Worm (Caenorhabditis elegans) whole organism, L4 larva: ENCODE results near the gene mml-1.
A peak's percentile ranks its signal among the peaks of the same experiment; 100 is the strongest.

Experiments used
- F10B5.3 ChIP-seq: sonication (generic microtip); optimal IDR thresholded peaks from 2 replicates; lab custom pipeline; 2016; ENCODE audit warnings: mild to moderate bottlenecking, missing genetic modification characterization, missing compliant biosample characterization
- F49E8.2 ChIP-seq: sonication (generic microtip); optimal IDR thresholded peaks from 2 replicates; lab custom pipeline; 2016; ENCODE audit warnings: missing compliant biosample characterization, mild to moderate bottlenecking, missing genetic modification characterization, borderline replicate concordance
- R02D3.7 ChIP-seq: fragments of 150-350 bp; sonication (generic microtip); optimal IDR thresholded peaks from 3 replicates; lab custom pipeline; 2014; ENCODE audit warnings: missing biosample characterization, missing genetic modification characterization
- T20F7.1 ChIP-seq: fragments of 200-800 bp; sonication (Bioruptor generic); optimal IDR thresholded peaks from 2 replicates; lab custom pipeline; 2018; ENCODE audit warnings: mild to moderate bottlenecking, missing genetic modification characterization, missing compliant biosample characterization
- Y48G9A.11 ChIP-seq: fragments of 200-800 bp; sonication (Bioruptor generic); IDR thresholded peaks from 2 replicates; pipeline ENCODE4 v1.3.6; 2022; ENCODE audit warnings: missing genetic modification reagents, missing genetic modification characterization, missing compliant biosample characterization
- ZK546.5 ChIP-seq, 2 experiments: sonication (generic microtip); optimal IDR thresholded peaks; 2 replicates each; lab custom pipeline; 2017; ENCODE audit warnings: missing biosample characterization in 2 of 2, missing genetic modification characterization in 2 of 2
- aly-2 ChIP-seq: sonication (generic microtip); optimal IDR thresholded peaks from 2 replicates; lab custom pipeline; 2018; ENCODE audit warnings: missing biosample characterization, missing genetic modification characterization
- ama-1 ChIP-seq: fragments of 150-350 bp; optimal IDR thresholded peaks from 2 replicates; lab custom pipeline; 2014; ENCODE audit warnings: inconsistent platforms, mixed read lengths
- arid-1 ChIP-seq: fragments of 200-800 bp; sonication (Bioruptor generic); conservative IDR thresholded peaks from 2 replicates; pipeline ENCODE4 v1.3.6; 2022; ENCODE audit warnings: missing genetic modification reagents, missing genetic modification characterization, missing compliant biosample characterization
- ceh-20 ChIP-seq: fragments of 200-800 bp; sonication (Bioruptor generic); IDR thresholded peaks from 2 replicates; pipeline ENCODE4 v1.3.6; 2022; ENCODE audit warnings: missing genetic modification reagents, missing genetic modification characterization, missing compliant biosample characterization
- ceh-28 ChIP-seq: fragments of 150-350 bp; optimal IDR thresholded peaks from 2 replicates; lab custom pipeline; 2014; ENCODE audit warnings: missing biosample characterization, missing genetic modification reagents, missing genetic modification characterization
- ceh-62 ChIP-seq: sonication (generic microtip); optimal IDR thresholded peaks from 2 replicates; lab custom pipeline; 2017; ENCODE audit warnings: missing biosample characterization, missing genetic modification characterization
- ceh-82 ChIP-seq: sonication (generic microtip); optimal IDR thresholded peaks from 2 replicates; lab custom pipeline; 2017; ENCODE audit warnings: missing biosample characterization, missing genetic modification characterization
- ces-1 ChIP-seq: fragments of 150-350 bp; sonication (generic microtip); optimal IDR thresholded peaks from 4 replicates; lab custom pipeline; 2014; ENCODE audit warnings: missing biosample characterization, missing genetic modification reagents, missing genetic modification characterization
- daf-16 ChIP-seq, 3 experiments: sonication (generic microtip); optimal IDR thresholded peaks; 2 replicates each; lab custom pipeline; 2016 to 2017; ENCODE audit warnings: missing genetic modification characterization in 3 of 3, missing genetic modification reagents in 3 of 3, mild to moderate bottlenecking in 2 of 3, missing compliant biosample characterization in 2 of 3, missing biosample characterization in 1 of 3, moderate library complexity in 1 of 3
- daf-8 ChIP-seq: fragments of 200-800 bp; sonication (Bioruptor generic); IDR thresholded peaks from 2 replicates; pipeline ENCODE4 v1.3.6; 2022; ENCODE audit warnings: missing genetic modification characterization, missing compliant biosample characterization
- dmd-6 ChIP-seq: fragments of 200-800 bp; sonication (Bioruptor generic); IDR thresholded peaks from 2 replicates; pipeline ENCODE4 v1.3.6; 2022; ENCODE audit warnings: missing genetic modification reagents, missing genetic modification characterization, missing compliant biosample characterization
- duxl-1 ChIP-seq: sonication (generic microtip); optimal IDR thresholded peaks from 2 replicates; lab custom pipeline; 2016; ENCODE audit warnings: mild to moderate bottlenecking, missing genetic modification characterization, moderate library complexity, missing compliant biosample characterization; ENCODE audit not compliant: poor library complexity
- dve-1 ChIP-seq: sonication (generic microtip); optimal IDR thresholded peaks from 2 replicates; lab custom pipeline; 2017; ENCODE audit warnings: antibody characterized with exemption, mild to moderate bottlenecking, missing genetic modification characterization, missing compliant biosample characterization; ENCODE audit not compliant: insufficient read depth
- egl-27 ChIP-seq: sonication (generic microtip); optimal IDR thresholded peaks from 3 replicates; lab custom pipeline; 2017; ENCODE audit warnings: missing biosample characterization, missing genetic modification reagents, missing genetic modification characterization
- gei-8 ChIP-seq: fragments of 200-800 bp; sonication (Bioruptor generic); optimal IDR thresholded peaks from 2 replicates; lab custom pipeline; 2018; ENCODE audit warnings: mild to moderate bottlenecking, missing genetic modification characterization, missing compliant biosample characterization
- hif-1 ChIP-seq, 2 experiments: sonication (generic microtip); optimal IDR thresholded peaks; 2 replicates each; lab custom pipeline; 2016 to 2017; ENCODE audit warnings: missing compliant biosample characterization in 2 of 2, missing genetic modification characterization in 2 of 2, missing genetic modification reagents in 2 of 2, missing genotype in 2 of 2, mild to moderate bottlenecking in 1 of 2
- jun-1 ChIP-seq: fragments of 150-350 bp; optimal IDR thresholded peaks from 2 replicates; lab custom pipeline; 2014; ENCODE audit warnings: missing biosample characterization, missing genetic modification reagents, missing genetic modification characterization
- lin-15B ChIP-seq: fragments of 150-350 bp; sonication (generic microtip); optimal IDR thresholded peaks from 3 replicates; lab custom pipeline; 2014; ENCODE audit warnings: missing biosample characterization, missing genetic modification characterization
- lin-29 ChIP-seq: fragments of 200-800 bp; sonication (Bioruptor generic); IDR thresholded peaks from 2 replicates; pipeline ENCODE4 v1.3.6; 2022; ENCODE audit warnings: missing genetic modification reagents, missing genetic modification characterization, missing compliant biosample characterization
- lin-39 ChIP-seq: fragments of 150-350 bp; optimal IDR thresholded peaks from 2 replicates; lab custom pipeline; 2014; ENCODE audit warnings: missing biosample characterization, missing genetic modification reagents, missing genetic modification characterization
- mes-2 ChIP-seq: sonication (generic microtip); optimal IDR thresholded peaks from 2 replicates; lab custom pipeline; 2016; ENCODE audit warnings: missing genotype, mild to moderate bottlenecking, missing genetic modification characterization, missing compliant biosample characterization; ENCODE audit not compliant: poor library complexity, severe bottlenecking
- mxl-2 ChIP-seq: fragments of 200-800 bp; sonication (Bioruptor generic); conservative IDR thresholded peaks from 2 replicates; pipeline ENCODE4 v1.3.6; 2022; ENCODE audit warnings: missing genetic modification reagents, missing genetic modification characterization, missing compliant biosample characterization
- mxl-3 ChIP-seq: fragments of 200-800 bp; sonication (Bioruptor generic); optimal IDR thresholded peaks from 2 replicates; lab custom pipeline; 2018; ENCODE audit warnings: mild to moderate bottlenecking, missing genetic modification characterization, missing compliant biosample characterization
- nhr-10 ChIP-seq: fragments of 150-350 bp; optimal IDR thresholded peaks from 2 replicates; lab custom pipeline; 2014; ENCODE audit warnings: missing biosample characterization, missing genetic modification characterization
- nhr-11 ChIP-seq: fragments of 150-350 bp; optimal IDR thresholded peaks from 2 replicates; lab custom pipeline; 2014; ENCODE audit warnings: missing biosample characterization, missing genetic modification characterization
- nhr-111 ChIP-seq: fragments of 200-800 bp; sonication (Bioruptor generic); optimal IDR thresholded peaks from 2 replicates; lab custom pipeline; 2018; ENCODE audit warnings: mild to moderate bottlenecking, missing genetic modification characterization, missing compliant biosample characterization
- nhr-28 ChIP-seq: fragments of 150-350 bp; optimal IDR thresholded peaks from 2 replicates; lab custom pipeline; 2014; ENCODE audit warnings: missing biosample characterization, missing genetic modification characterization
- nhr-42 ChIP-seq: fragments of 200-800 bp; sonication (Bioruptor generic); IDR thresholded peaks from 2 replicates; pipeline ENCODE4 v1.3.6; 2022; ENCODE audit warnings: missing genetic modification characterization, missing compliant biosample characterization
- nhr-48 ChIP-seq: sonication (generic microtip); optimal IDR thresholded peaks from 2 replicates; lab custom pipeline; 2016; ENCODE audit warnings: mild to moderate bottlenecking, missing genetic modification characterization, missing compliant biosample characterization
- nhr-6 ChIP-seq: fragments of 150-350 bp; optimal IDR thresholded peaks from 2 replicates; lab custom pipeline; 2014; ENCODE audit warnings: missing biosample characterization, missing genetic modification characterization
- nhr-76 ChIP-seq: fragments of 150-350 bp; optimal IDR thresholded peaks from 2 replicates; lab custom pipeline; 2014; ENCODE audit warnings: missing biosample characterization, missing genetic modification characterization
- nhr-77 ChIP-seq: fragments of 150-350 bp; optimal IDR thresholded peaks from 2 replicates; lab custom pipeline; 2014; ENCODE audit warnings: missing biosample characterization, missing genetic modification characterization
- pha-4 ChIP-seq, 2 experiments: fragments of 150-350 bp in 1 of 2; fragments of 200-800 bp in 1 of 2; sonication (Bioruptor generic) in 1 of 2; IDR thresholded peaks in 1 of 2; optimal IDR thresholded peaks in 1 of 2; 2 replicates each; pipeline versions ENCODE4 v1.3.6 to Lab custom; 2014 to 2022; ENCODE audit warnings: missing genetic modification characterization in 2 of 2, missing genetic modification reagents in 2 of 2, missing biosample characterization in 1 of 2, missing compliant biosample characterization in 1 of 2
- rbr-2 ChIP-seq: sonication (generic microtip); optimal IDR thresholded peaks from 2 replicates; lab custom pipeline; 2016; ENCODE audit warnings: missing genotype, missing genetic modification characterization, missing compliant biosample characterization
- sdz-12 ChIP-seq: fragments of 200-800 bp; sonication (Bioruptor generic); optimal IDR thresholded peaks from 2 replicates; lab custom pipeline; 2018; ENCODE audit warnings: mild to moderate bottlenecking, missing genetic modification characterization, missing compliant biosample characterization
- snpc-1.2 ChIP-seq: fragments of 200-800 bp; sonication (Bioruptor generic); IDR thresholded peaks from 2 replicates; pipeline ENCODE4 v1.3.6; 2022; ENCODE audit warnings: missing genetic modification reagents, missing genetic modification characterization, missing compliant biosample characterization
- snpc-4 ChIP-seq: fragments of 150-350 bp; optimal IDR thresholded peaks from 2 replicates; lab custom pipeline; 2014; ENCODE audit warnings: missing biosample characterization, missing genetic modification characterization
- spr-1 ChIP-seq: sonication (generic microtip); optimal IDR thresholded peaks from 2 replicates; lab custom pipeline; 2016; ENCODE audit warnings: mild to moderate bottlenecking, missing genetic modification characterization, missing compliant biosample characterization
- tag-97 ChIP-seq: fragments of 200-800 bp; sonication (Bioruptor generic); IDR thresholded peaks from 2 replicates; pipeline ENCODE4 v1.3.6; 2022; ENCODE audit warnings: missing genetic modification characterization, missing compliant biosample characterization
- unc-130 ChIP-seq: sonication (generic microtip); optimal IDR thresholded peaks from 2 replicates; lab custom pipeline; 2016; ENCODE audit warnings: missing genetic modification reagents, missing genetic modification characterization, missing compliant biosample characterization
- zfp-2 ChIP-seq: sonication (generic microtip); optimal IDR thresholded peaks from 2 replicates; lab custom pipeline; 2016; ENCODE audit warnings: mild to moderate bottlenecking, missing genetic modification characterization, missing compliant biosample characterization
- zfp-3 ChIP-seq: fragments of 200-800 bp; sonication (Bioruptor generic); conservative IDR thresholded peaks from 2 replicates; pipeline ENCODE4 v1.3.6; 2022; ENCODE audit warnings: missing genetic modification reagents, missing genetic modification characterization, missing compliant biosample characterization
- zip-11 ChIP-seq: fragments of 200-800 bp; sonication (Bioruptor generic); IDR thresholded peaks from 2 replicates; pipeline ENCODE4 v1.3.6; 2022; ENCODE audit warnings: missing genetic modification characterization, missing compliant biosample characterization
- zip-2 ChIP-seq: fragments of 150-350 bp; optimal IDR thresholded peaks from 2 replicates; lab custom pipeline; 2014; ENCODE audit warnings: missing biosample characterization, missing genetic modification characterization
- ztf-11 ChIP-seq: fragments of 150-350 bp; optimal IDR thresholded peaks from 2 replicates; lab custom pipeline; 2014; ENCODE audit warnings: missing biosample characterization, missing genetic modification characterization

The mml-1 gene

ce11 chrIII:7358627-7359026, 15.9 kb downstream of the mml-1 start (continued):
- TF ChIP-seq mxl-3 (peak; percentile 15), nhr-6 (tag; lab: Kevin White, UChicago) (no peak), pha-4 (GFP tag; IDR thresholded peaks at IDR 0.05; lab: Robert Waterston, UW) (no peak), pha-4 (tag; optimal IDR thresholded peaks at IDR 0.05; lab: Kevin White, UChicago) (peak; percentile 80), zip-11 (GFP tag; lab: Robert Waterston, UW) (no peak), aly-2 (no peak), zfp-3 (no peak), ZK546.5 (tag; optimal IDR thresholded peaks at IDR 0.05; lab: Kevin White, UChicago) (no peak), F49E8.2 (tag; lab: Kevin White, UChicago) (no peak), unc-130 (GFP tag; lab: Kevin White, UChicago) (no peak), lin-15B (tag; lab: Kevin White, UChicago) (no peak), zip-2 (tag; lab: Kevin White, UChicago) (no peak), lin-39 (tag; lab: Kevin White, UChicago) (no peak), rbr-2 (tag; lab: Kevin White, UChicago) (no peak), R02D3.7 (tag; lab: Kevin White, UChicago) (no peak), nhr-42 (GFP tag; lab: Robert Waterston, UW) (no peak), daf-16 (GFP tag; optimal IDR thresholded peaks at IDR 0.05; lab: Kevin White, UChicago) (peak in 1 of 2 experiments; percentile 80), daf-16 (tag; optimal IDR thresholded peaks at IDR 0.05; lab: Kevin White, UChicago) (peak; percentile 60), nhr-77 (no peak), F10B5.3 (no peak), dve-1 (tag; lab: Kevin White, UChicago) (peak; percentile 24), tag-97 (GFP tag; lab: Robert Waterston, UW) (no peak), nhr-48 (tag; lab: Kevin White, UChicago) (no peak), daf-8 (no peak), ceh-28 (no peak), ztf-11 (tag; lab: Kevin White, UChicago) (no peak), ceh-20 (GFP tag; lab: Robert Waterston, UW) (0 out of 2 replicates have a peak, but pooled peaks have one; percentile 42), gei-8 (GFP tag; lab: Kevin White, UChicago) (no peak), dmd-6 (GFP tag; lab: Robert Waterston, UW) (peak; percentile 51; the same call in 1 of the 2 replicates), nhr-111 (GFP tag; lab: Kevin White, UChicago) (no peak), ceh-62 (tag; lab: Kevin White, UChicago) (no peak), Y48G9A.11 (GFP tag; lab: Robert Waterston, UW) (no peak), ceh-82 (no peak), spr-1 (tag; lab: Kevin White, UChicago) (no peak), jun-1 (tag; lab: Kevin White, UChicago) (no peak), ces-1 (GFP tag; lab: Kevin White, UChicago) (no peak), nhr-76 (tag; lab: Kevin White, UChicago) (no peak), nhr-28 (peak; percentile 63), mes-2 (no peak), nhr-10 (tag; lab: Kevin White, UChicago) (no peak), hif-1 (tag; optimal IDR thresholded peaks at IDR 0.05; lab: Kevin White, UChicago) (peak in 1 of 2 experiments; percentile 92), nhr-11 (peak; percentile 12), mxl-2 (no peak), duxl-1 (no peak), zfp-2 (tag; lab: Kevin White, UChicago) (no peak), sdz-12 (GFP tag; lab: Kevin White, UChicago) (no peak), ama-1 (lab: Kevin White, UChicago) (no peak), arid-1 (GFP tag; lab: Robert Waterston, UW) (no peak), egl-27 (tag; lab: Kevin White, UChicago) (no peak), lin-29 (no peak), T20F7.1 (no peak), snpc-4 (tag; lab: Kevin White, UChicago) (no peak), snpc-1.2 (no peak)
